Fruit fly (Drosophila melanogaster) whole organism, embryonic: Measurements from ENCODE around the gene dock.

Experiments
- ATbp ChIP-seq: fragments of 200-800 bp; sonication (Bioruptor generic); optimal IDR thresholded peaks from 2 replicates; lab custom pipeline; 2017; ENCODE audit warnings: missing biosample characterization, mild to moderate bottlenecking, missing genetic modification characterization, missing genetic modification reagents
- CG10654 ChIP-seq: fragments of 200-800 bp; sonication (Bioruptor generic); optimal IDR thresholded peaks from 2 replicates; lab custom pipeline; 2016; ENCODE audit warnings: missing biosample characterization, missing genetic modification characterization
- CG11504 ChIP-seq: fragments of 200-800 bp; sonication (Bioruptor generic); optimal IDR thresholded peaks from 3 replicates; lab custom pipeline; 2019; ENCODE audit warnings: missing biosample characterization, mild to moderate bottlenecking, missing genetic modification characterization, moderate library complexity
- CG11723 ChIP-seq: fragments of 200-800 bp; sonication (Bioruptor generic); optimal IDR thresholded peaks from 2 replicates; lab custom pipeline; 2017; ENCODE audit warnings: missing biosample characterization, mild to moderate bottlenecking, missing genetic modification characterization
- CG13424 ChIP-seq: fragments of 200-800 bp; sonication (Bioruptor generic); optimal IDR thresholded peaks from 2 replicates; lab custom pipeline; 2019; ENCODE audit warnings: missing biosample characterization, mild to moderate bottlenecking, missing genetic modification characterization, moderate library complexity
- CG13894 ChIP-seq: fragments of 200-800 bp; sonication (Bioruptor generic); optimal IDR thresholded peaks from 3 replicates; lab custom pipeline; 2018; ENCODE audit warnings: missing biosample characterization, mild to moderate bottlenecking, missing genetic modification characterization, moderate library complexity
- CG1647 ChIP-seq: fragments of 200-800 bp; sonication (Bioruptor generic); optimal IDR thresholded peaks from 3 replicates; lab custom pipeline; 2016; ENCODE audit warnings: missing biosample characterization, missing genetic modification characterization
- CG17802 ChIP-seq: fragments of 200-800 bp; sonication (Bioruptor generic); optimal IDR thresholded peaks from 2 replicates; lab custom pipeline; 2018; ENCODE audit warnings: missing biosample characterization, mild to moderate bottlenecking, missing genetic modification characterization, moderate library complexity
- CG2712 ChIP-seq: fragments of 200-800 bp; optimal IDR thresholded peaks from 3 replicates; lab custom pipeline; 2019; ENCODE audit warnings: missing biosample characterization, mild to moderate bottlenecking, missing genetic modification characterization, moderate library complexity
- CG32767 ChIP-seq: fragments of 200-800 bp; sonication (Bioruptor generic); IDR thresholded peaks from 2 replicates; pipeline ENCODE4 v1.3.6; 2022; ENCODE audit warnings: missing biosample characterization, missing genetic modification characterization
- CG34224 ChIP-seq: fragments of 200-800 bp; sonication (Bioruptor generic); IDR thresholded peaks from 3 replicates; pipeline ENCODE4 v1.3.6; 2022; ENCODE audit warnings: missing biosample characterization, missing genetic modification characterization; ENCODE audit not compliant: partially characterized antibody
- CG5245 ChIP-seq: fragments of 200-800 bp; sonication (Bioruptor generic); optimal IDR thresholded peaks from 3 replicates; lab custom pipeline; 2016; ENCODE audit warnings: missing biosample characterization, missing genetic modification characterization
- CG5953 ChIP-seq: fragments of 200-800 bp; sonication (Bioruptor generic); IDR thresholded peaks from 2 replicates; pipeline ENCODE4 v1.3.6; 2022; ENCODE audit warnings: missing biosample characterization, missing genetic modification characterization
- CG6813 ChIP-seq: fragments of 200-800 bp; sonication (Bioruptor generic); optimal IDR thresholded peaks from 2 replicates; lab custom pipeline; 2017; ENCODE audit warnings: missing biosample characterization, missing genetic modification characterization, mild to moderate bottlenecking, moderate library complexity, missing genetic modification reagents
- CG7987 ChIP-seq: fragments of 200-800 bp; sonication (Bioruptor generic); optimal IDR thresholded peaks from 2 replicates; lab custom pipeline; 2018; ENCODE audit warnings: missing biosample characterization, mild to moderate bottlenecking, missing genetic modification characterization, moderate library complexity
- CG8944 ChIP-seq: fragments of 200-800 bp; sonication (Bioruptor generic); optimal IDR thresholded peaks from 3 replicates; lab custom pipeline; 2016; ENCODE audit warnings: missing biosample characterization, missing genetic modification characterization
- CTCF ChIP-seq: fragments of 200-800 bp; sonication (Bioruptor generic); optimal IDR thresholded peaks from 2 replicates; lab custom pipeline; 2017; ENCODE audit warnings: missing biosample characterization, mild to moderate bottlenecking, missing genetic modification characterization, moderate library complexity
- D ChIP-seq, 2 experiments: fragments of 200-800 bp in 1 of 2; fragments of >200 bp in 1 of 2; sonication (Bioruptor generic) in 1 of 2; optimal IDR thresholded peaks; 2 replicates in 1 of 2; 3 replicates in 1 of 2; lab custom pipeline; 2017; ENCODE audit warnings: mild to moderate bottlenecking in 1 of 2, missing biosample characterization in 1 of 2, missing genetic modification characterization in 1 of 2, missing genetic modification reagents in 1 of 2
- Dad ChIP-seq: fragments of 200-800 bp; sonication (Bioruptor generic); optimal IDR thresholded peaks from 3 replicates; lab custom pipeline; 2016; ENCODE audit warnings: missing biosample characterization, missing genetic modification characterization
- Dip3 ChIP-seq: fragments of 200-800 bp; sonication (Bioruptor generic); optimal IDR thresholded peaks from 3 replicates; lab custom pipeline; 2016; ENCODE audit warnings: missing biosample characterization, missing genetic modification characterization
- HLH3B ChIP-seq: fragments of 200-800 bp; sonication (Bioruptor generic); IDR thresholded peaks from 2 replicates; pipeline ENCODE4 v1.3.6; 2022; ENCODE audit warnings: missing biosample characterization, missing genetic modification characterization
- Lhr ChIP-seq: fragments of 200-800 bp; sonication (Bioruptor generic); optimal IDR thresholded peaks from 3 replicates; lab custom pipeline; 2017; ENCODE audit warnings: mild to moderate bottlenecking, missing biosample characterization, missing genetic modification reagents, missing genetic modification characterization
- MBD-R2 ChIP-seq: fragments of 200-800 bp; sonication (Bioruptor generic); IDR thresholded peaks from 2 replicates; pipeline ENCODE4 v1.3.6; 2022; ENCODE audit warnings: missing biosample characterization, missing genetic modification characterization
- MTF-1 ChIP-seq: fragments of 200-800 bp; sonication (Bioruptor generic); optimal IDR thresholded peaks from 2 replicates; lab custom pipeline; 2018; ENCODE audit warnings: missing biosample characterization, mild to moderate bottlenecking, missing genetic modification characterization, borderline replicate concordance
- Med ChIP-seq: fragments of 200-800 bp; sonication (Bioruptor generic); peaks from one replicate; lab custom pipeline; 2016; ENCODE audit warnings: missing biosample characterization, missing genetic modification characterization, mild to moderate bottlenecking, inconsistent platforms, moderate library complexity
- Oli ChIP-seq: fragments of 200-800 bp; sonication (Bioruptor generic); optimal IDR thresholded peaks from 2 replicates; lab custom pipeline; 2018; ENCODE audit warnings: missing biosample characterization, mild to moderate bottlenecking, missing genetic modification characterization, moderate library complexity
- Optix ChIP-seq: fragments of 200-800 bp; sonication (Bioruptor generic); IDR thresholded peaks from 3 replicates; pipeline ENCODE4 v1.3.6; 2022; ENCODE audit warnings: missing biosample characterization, missing genetic modification characterization
- Ptx1 ChIP-seq: fragments of 200-800 bp; sonication (Bioruptor generic); IDR thresholded peaks from 2 replicates; pipeline ENCODE4 v1.3.6; 2022; ENCODE audit warnings: missing biosample characterization, missing genetic modification characterization
- bcd ChIP-seq: fragments of 200-800 bp; sonication (Bioruptor generic); optimal IDR thresholded peaks from 2 replicates; lab custom pipeline; 2017; ENCODE audit warnings: missing biosample characterization, mild to moderate bottlenecking, missing genetic modification characterization
- cad ChIP-seq: fragments of >200 bp; optimal IDR thresholded peaks from 2 replicates; lab custom pipeline; 2017; ENCODE audit warnings: missing biosample characterization, missing genetic modification characterization
- cato ChIP-seq: fragments of 200-800 bp; sonication (Bioruptor generic); optimal IDR thresholded peaks from 2 replicates; lab custom pipeline; 2016; ENCODE audit warnings: missing biosample characterization, missing genetic modification characterization, borderline replicate concordance
- croc ChIP-seq: fragments of 200-800 bp; sonication (Bioruptor generic); conservative IDR thresholded peaks from 3 replicates; pipeline ENCODE4 v1.3.6; 2022; ENCODE audit warnings: missing biosample characterization, missing genetic modification characterization
- danr ChIP-seq: fragments of 200-800 bp; sonication (Bioruptor generic); IDR thresholded peaks from 2 replicates; pipeline ENCODE4 v1.3.6; 2022; ENCODE audit warnings: missing biosample characterization, missing genetic modification characterization
- dmrt99B ChIP-seq: fragments of 200-800 bp; sonication (Bioruptor generic); optimal IDR thresholded peaks from 2 replicates; lab custom pipeline; 2018; ENCODE audit warnings: missing biosample characterization, mild to moderate bottlenecking, missing genetic modification characterization, moderate library complexity
- esg ChIP-seq: fragments of 200-800 bp; sonication (Bioruptor generic); conservative IDR thresholded peaks from 2 replicates; pipeline ENCODE4 v1.3.6; 2022; ENCODE audit warnings: missing biosample characterization, missing genetic modification characterization
- inv ChIP-seq: fragments of 200-800 bp; sonication (Bioruptor generic); IDR thresholded peaks from 2 replicates; pipeline ENCODE4 v1.3.6; 2022; ENCODE audit warnings: missing biosample characterization, missing genetic modification characterization; ENCODE audit not compliant: partially characterized antibody
- kay ChIP-seq: fragments of 200-800 bp; sonication (Bioruptor generic); optimal IDR thresholded peaks from 2 replicates; lab custom pipeline; 2016; ENCODE audit warnings: missing biosample characterization, missing genetic modification characterization
- lab ChIP-seq: fragments of 200-800 bp; sonication (Bioruptor generic); optimal IDR thresholded peaks from 3 replicates; lab custom pipeline; 2017; ENCODE audit warnings: missing biosample characterization, missing genetic modification characterization, mild to moderate bottlenecking, moderate library complexity, missing genetic modification reagents
- lola ChIP-seq, 3 experiments: fragments of >200 bp in 2 of 3; fragments of 200-800 bp in 1 of 3; sonication (Bioruptor generic) in 1 of 3; optimal IDR thresholded peaks; 2 replicates each; lab custom pipeline; 2017 to 2019; ENCODE audit warnings: missing biosample characterization in 3 of 3, missing genetic modification characterization in 3 of 3, mild to moderate bottlenecking in 1 of 3, moderate library complexity in 1 of 3
- pan ChIP-seq, 4 experiments: fragments of >200 bp in 3 of 4; fragments of 200-800 bp in 1 of 4; sonication (Bioruptor generic) in 1 of 4; optimal IDR thresholded peaks in 3 of 4; IDR thresholded peaks in 1 of 4; 2 replicates each; pipeline versions ENCODE4 v1.3.6 to Lab custom; 2017 to 2022; ENCODE audit warnings: missing biosample characterization in 2 of 4, missing genetic modification characterization in 2 of 4, mixed read lengths in 1 of 4
- sisA ChIP-seq: fragments of 200-800 bp; sonication (Bioruptor generic); IDR thresholded peaks from 2 replicates; pipeline ENCODE4 v1.3.6; 2022; ENCODE audit warnings: missing biosample characterization, missing genetic modification characterization
- sob ChIP-seq: fragments of 200-800 bp; sonication (Bioruptor generic); IDR thresholded peaks from 2 replicates; pipeline ENCODE4 v1.3.6; 2022; ENCODE audit warnings: missing biosample characterization, missing genetic modification characterization
- ssp ChIP-seq: fragments of 200-800 bp; sonication (Bioruptor generic); IDR thresholded peaks from 2 replicates; pipeline ENCODE4 v1.3.6; 2022; ENCODE audit warnings: missing biosample characterization, missing genetic modification characterization
- tio ChIP-seq: fragments of 200-800 bp; sonication (Bioruptor generic); optimal IDR thresholded peaks from 2 replicates; lab custom pipeline; 2017; ENCODE audit warnings: missing biosample characterization, missing genetic modification characterization, inconsistent platforms
- tna ChIP-seq: fragments of 200-800 bp; sonication (Bioruptor generic); IDR thresholded peaks from 2 replicates; pipeline ENCODE4 v1.3.6; 2022; ENCODE audit warnings: missing biosample characterization, missing genetic modification characterization; ENCODE audit not compliant: partially characterized antibody
- tup ChIP-seq: fragments of 200-800 bp; sonication (Bioruptor generic); optimal IDR thresholded peaks from 2 replicates; lab custom pipeline; 2016; ENCODE audit warnings: missing biosample characterization, mild to moderate bottlenecking, missing genetic modification characterization, moderate library complexity
- wdn ChIP-seq: fragments of 200-800 bp; sonication (Bioruptor generic); IDR thresholded peaks from 2 replicates; pipeline ENCODE4 v1.3.6; 2022; ENCODE audit warnings: missing biosample characterization, missing genetic modification characterization
- yki ChIP-seq: fragments of >200 bp; optimal IDR thresholded peaks from 3 replicates; lab custom pipeline; 2018

Gene dock

dm6 chr2L:845341-846004 lies 19.7 kb downstream of the dock start (continued):
- peak; percentile 88 for TF ChIP-seq CG11504
- peak; percentile 89 for TF ChIP-seq sisA (GFP tag; lab: Robert Waterston, UW)
- peak; percentile 77 for TF ChIP-seq Dad
- peak; percentile 80 for TF ChIP-seq CG10654 (GFP tag; lab: Kevin White, UChicago)
- peak; percentile 82 for TF ChIP-seq CG6813 (GFP tag; lab: Kevin White, UChicago)
- TF ChIP-seq ATbp = peak; percentile 87
- TF ChIP-seq Med (GFP tag; lab: Kevin White, UChicago) = peak; percentile 99
- peak; percentile 89 for TF ChIP-seq CG5953 (GFP tag; lab: Robert Waterston, UW)
- TF ChIP-seq D (optimal IDR thresholded peaks at IDR 0.05; lab: Kevin White, UChicago) = no peak
- TF ChIP-seq D (GFP tag; optimal IDR thresholded peaks at IDR 0.05; lab: Kevin White, UChicago) = peak; percentile 82
- TF ChIP-seq inv (GFP tag; lab: Robert Waterston, UW) = no peak
- peak; percentile 68; the same call in 2 of the 3 replicates for TF ChIP-seq croc (GFP tag; lab: Robert Waterston, UW)
- TF ChIP-seq ssp (GFP tag; lab: Robert Waterston, UW) = peak; percentile 80
- peak; percentile 48 for TF ChIP-seq cato (GFP tag; lab: Kevin White, UChicago)
- TF ChIP-seq CG5245 (GFP tag; lab: Kevin White, UChicago) = peak; percentile 71
- peak; percentile 91 for TF ChIP-seq CG13424 (tag; lab: Kevin White, UChicago)
- peak; percentile 73; the same call in 1 of the 2 replicates for TF ChIP-seq danr (GFP tag; lab: Robert Waterston, UW)
- peak; percentile 88 for TF ChIP-seq Optix (GFP tag; lab: Robert Waterston, UW)
- peak; percentile 68 for TF ChIP-seq MBD-R2 (GFP tag; lab: Robert Waterston, UW)
- no peak for TF ChIP-seq CG34224 (GFP tag; lab: Robert Waterston, UW)
- TF ChIP-seq CG17802 (tag; lab: Kevin White, UChicago) = peak; percentile 69
- TF ChIP-seq pan (optimal IDR thresholded peaks at IDR 0.05; lab: Kevin White, UChicago) = no peak
- peak in 1 of 2 experiments; percentile 92 for TF ChIP-seq pan (GFP tag; optimal IDR thresholded peaks at IDR 0.05 in 1 of 2, IDR thresholded peaks at IDR 0.05 in 1 of 2)
- TF ChIP-seq tup (GFP tag; lab: Kevin White, UChicago) = no peak
- peak; percentile 65 for TF ChIP-seq kay (GFP tag; lab: Kevin White, UChicago)
- no peak for TF ChIP-seq yki
- peak; percentile 76 for TF ChIP-seq MTF-1 (GFP tag; lab: Kevin White, UChicago)
- TF ChIP-seq Oli (tag; lab: Kevin White, UChicago) = peak; percentile 83
- TF ChIP-seq CG8944 = peak; percentile 84
- TF ChIP-seq Dip3 (GFP tag; lab: Kevin White, UChicago) = peak; percentile 69
- peak; percentile 48 for TF ChIP-seq CG13894 (tag; lab: Kevin White, UChicago)
- TF ChIP-seq lola (GFP tag; optimal IDR thresholded peaks at IDR 0.05; lab: Kevin White, UChicago) = peak in 1 of 3 experiments; percentile 32
- peak; percentile 86 for TF ChIP-seq bcd (GFP tag; lab: Kevin White, UChicago)
- TF ChIP-seq CG2712 (tag; lab: Kevin White, UChicago) = peak; percentile 87
- TF ChIP-seq CTCF (GFP tag; lab: Kevin White, UChicago) = peak; percentile 50
- peak; percentile 72 for TF ChIP-seq CG11723 (GFP tag; lab: Kevin White, UChicago)
- no peak for TF ChIP-seq cad
- TF ChIP-seq dmrt99B (tag; lab: Kevin White, UChicago) = peak; percentile 92
- peak; percentile 87 for TF ChIP-seq sob (GFP tag; lab: Robert Waterston, UW)
- peak; percentile 54 for TF ChIP-seq tio (GFP tag; lab: Kevin White, UChicago)
- TF ChIP-seq CG32767 (GFP tag; lab: Robert Waterston, UW) = peak; percentile 83
- peak; percentile 81 for TF ChIP-seq wdn (GFP tag; lab: Robert Waterston, UW)
- peak; percentile 82 for TF ChIP-seq esg (GFP tag; lab: Robert Waterston, UW)
- TF ChIP-seq lab (GFP tag; lab: Kevin White, UChicago) = peak; percentile 95
- TF ChIP-seq CG7987 (GFP tag; lab: Kevin White, UChicago) = peak; percentile 52
- peak; percentile 93 for TF ChIP-seq Ptx1 (GFP tag; lab: Robert Waterston, UW)
- peak; percentile 90 for TF ChIP-seq HLH3B (GFP tag; lab: Robert Waterston, UW)
- TF ChIP-seq tna (GFP tag; lab: Robert Waterston, UW) = no peak
- peak; percentile 88 for TF ChIP-seq CG1647 (GFP tag; lab: Kevin White, UChicago)
- peak; percentile 7 for TF ChIP-seq Lhr (GFP tag; lab: Kevin White, UChicago)
